Worm (Caenorhabditis elegans): ENCODE data around the gene F47B10.4.

Gene F47B10.4

ce11 chrX:10859622-10860021, 31.4 kb upstream of the F47B10.4 start:
- TF ChIP-seq hmg-4 (GFP tag; optimal IDR thresholded peaks at IDR 0.05) (no peak), ets-7 (tag; optimal IDR thresholded peaks at IDR 0.05) (no peak), tra-4 (tag; optimal IDR thresholded peaks at IDR 0.05) (no peak), F13C5.2 (tag; optimal IDR thresholded peaks at IDR 0.05) (no peak), flt-1 (GFP tag; IDR thresholded peaks at IDR 0.05) (no peak), tbx-11 (GFP tag; IDR thresholded peaks at IDR 0.05) (no peak), ama-1 (optimal IDR thresholded peaks at IDR 0.05) (no peak), tbx-37 (GFP tag; conservative IDR thresholded peaks at IDR 0.05) (no peak), B0310.2 (tag; optimal IDR thresholded peaks at IDR 0.05) (no peak), ceh-13 (GFP tag; optimal IDR thresholded peaks at IDR 0.05) (no peak), hmbx-1 (tag; optimal IDR thresholded peaks at IDR 0.05) (no peak), sea-1 (GFP tag; conservative IDR thresholded peaks at IDR 0.05) (no peak)

DNA sequence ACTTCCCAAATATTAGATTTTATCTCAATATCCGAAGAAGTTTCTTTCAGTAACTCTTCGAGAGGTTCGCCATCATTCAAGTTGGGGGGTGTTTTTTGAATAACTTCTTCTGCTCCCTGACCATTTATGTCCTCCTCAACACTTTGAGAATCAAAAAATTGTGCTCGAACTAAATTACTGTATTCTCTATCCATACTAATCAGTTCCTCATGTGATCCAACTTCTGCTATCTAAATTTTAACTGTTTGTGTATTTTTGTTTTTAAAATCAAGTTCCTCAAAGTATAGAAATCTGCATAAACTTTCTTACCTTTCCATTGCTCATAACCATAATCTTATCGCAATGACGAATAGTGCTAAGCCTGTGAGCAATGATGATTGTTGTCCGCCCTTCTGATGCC, 29.4 kb upstream of the F47B10.4 start:
- TF ChIP-seq hmbx-1 (tag; optimal IDR thresholded peaks at IDR 0.05) (no peak), sea-1 (GFP tag; conservative IDR thresholded peaks at IDR 0.05) (no peak), aly-1 (tag; optimal IDR thresholded peaks at IDR 0.05) (no peak), ceh-13 (GFP tag; optimal IDR thresholded peaks at IDR 0.05) (no peak), F13C5.2 (tag; optimal IDR thresholded peaks at IDR 0.05) (no peak), hnd-1 (tag; optimal IDR thresholded peaks at IDR 0.05) (no peak), flt-1 (GFP tag; IDR thresholded peaks at IDR 0.05) (no peak)

DNA sequence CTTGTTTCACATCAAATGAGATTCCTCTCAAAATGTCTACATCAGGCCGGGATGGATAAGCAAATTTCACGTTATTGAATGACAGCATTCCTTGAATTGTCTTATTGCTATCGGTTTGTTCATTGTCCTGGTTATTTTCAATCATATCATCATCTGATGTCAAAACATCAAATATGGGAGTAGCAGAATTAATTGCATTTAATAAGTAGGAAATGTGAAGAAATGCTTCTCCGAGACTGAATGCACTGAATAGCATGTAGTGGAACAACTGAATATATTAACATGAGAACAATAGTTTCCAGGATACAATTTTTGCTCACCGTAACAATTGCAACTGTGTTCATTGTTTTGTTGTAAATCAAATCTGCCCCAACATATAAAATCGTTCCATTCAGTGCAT, 28.5 kb upstream of the F47B10.4 start:
- no peak for TF ChIP-seq ceh-36 (tag; optimal IDR thresholded peaks at IDR 0.05)

ce11 chrX:10864322-10864721, 26.7 kb upstream of the F47B10.4 start, which contains the start of gene pgp-8:
Gene pgp-8, minus strand, starts transcription at chrX:10864422.
- TF ChIP-seq ceh-13 (GFP tag; optimal IDR thresholded peaks at IDR 0.05) (no peak), hmbx-1 (tag; optimal IDR thresholded peaks at IDR 0.05) (no peak), hnd-1 (tag; optimal IDR thresholded peaks at IDR 0.05) (no peak), F13C5.2 (tag; optimal IDR thresholded peaks at IDR 0.05) (no peak), tra-4 (tag; optimal IDR thresholded peaks at IDR 0.05) (no peak), aly-1 (tag; optimal IDR thresholded peaks at IDR 0.05) (no peak), ama-1 (optimal IDR thresholded peaks at IDR 0.05) (no peak), tbx-11 (GFP tag; IDR thresholded peaks at IDR 0.05) (no peak), sea-1 (GFP tag; conservative IDR thresholded peaks at IDR 0.05) (no peak), ets-7 (tag; optimal IDR thresholded peaks at IDR 0.05) (no peak), B0310.2 (tag; optimal IDR thresholded peaks at IDR 0.05) (no peak), scrt-1 (GFP tag; IDR thresholded peaks at IDR 0.05) (no peak)

DNA sequence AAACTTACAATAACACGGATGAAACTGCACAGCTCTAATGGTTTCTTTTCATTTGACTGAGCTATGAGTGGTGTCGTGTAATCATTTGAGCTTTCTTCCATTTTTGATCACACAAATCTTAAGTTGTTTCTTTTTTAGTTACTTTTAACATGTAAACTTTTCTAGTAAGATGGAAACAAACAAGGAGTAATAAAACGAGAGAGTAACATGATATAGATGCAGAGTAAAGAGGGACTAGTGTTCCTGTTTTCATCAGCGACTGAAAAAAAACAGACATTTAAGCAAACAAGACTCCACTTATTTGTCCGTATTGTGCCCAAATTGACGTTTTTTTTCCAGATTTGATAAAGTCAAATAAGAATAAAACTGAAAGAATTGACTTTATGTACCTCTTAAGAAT, 20.9 kb upstream of the F47B10.4 start, which contains the start of gene pgp-7:
Gene pgp-7 (minus strand): TSS at position 101 of the 400 bp plus-strand sequence.
- TF ChIP-seq ets-7 (tag; optimal IDR thresholded peaks at IDR 0.05) (no peak), ama-1 (optimal IDR thresholded peaks at IDR 0.05) (no peak), hmg-4 (GFP tag; optimal IDR thresholded peaks at IDR 0.05) (no peak), ceh-36 (tag; optimal IDR thresholded peaks at IDR 0.05) (no peak), F13C5.2 (tag; optimal IDR thresholded peaks at IDR 0.05) (no peak), tbx-37 (GFP tag; conservative IDR thresholded peaks at IDR 0.05) (no peak), B0310.2 (tag; optimal IDR thresholded peaks at IDR 0.05) (no peak), tra-4 (tag; optimal IDR thresholded peaks at IDR 0.05) (no peak), ceh-13 (GFP tag; optimal IDR thresholded peaks at IDR 0.05) (no peak), aly-1 (tag; optimal IDR thresholded peaks at IDR 0.05) (no peak), scrt-1 (GFP tag; IDR thresholded peaks at IDR 0.05) (no peak), hmbx-1 (tag; optimal IDR thresholded peaks at IDR 0.05) (no peak)

DNA sequence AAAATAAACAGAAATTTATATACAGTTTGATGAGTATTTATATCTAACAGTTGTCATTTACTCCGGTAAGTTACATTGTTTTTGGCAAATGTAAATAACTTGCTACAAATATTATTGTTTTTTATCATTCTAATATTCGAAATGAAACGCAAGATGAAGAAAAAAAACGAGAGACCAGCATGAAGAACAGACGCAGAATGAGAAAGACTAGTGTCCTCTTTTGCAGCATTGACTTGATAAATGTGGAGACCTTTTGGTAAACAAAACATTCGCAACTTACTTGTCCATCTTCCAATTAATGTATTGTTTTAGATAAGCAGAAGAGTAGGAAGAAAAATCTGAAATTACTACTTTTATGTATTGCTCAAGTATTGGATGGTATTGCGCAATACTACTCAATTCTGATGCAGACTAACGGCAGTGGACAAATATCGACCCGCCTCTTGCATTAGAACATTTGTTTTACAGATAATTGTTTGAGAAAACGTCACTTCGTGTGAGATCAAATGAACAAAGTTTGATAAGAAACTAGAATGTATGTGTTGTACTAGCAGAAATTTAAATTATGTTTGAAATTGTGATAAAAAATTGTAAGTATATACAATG, 13.8 kb upstream of the F47B10.4 start, which contains the start of gene pgp-6:
Gene pgp-6 (minus strand): TSS at position 288 of the 606 bp plus-strand sequence.
- TF ChIP-seq tra-4 (tag; optimal IDR thresholded peaks at IDR 0.05) (no peak), B0310.2 (tag; optimal IDR thresholded peaks at IDR 0.05) (no peak), hnd-1 (tag; optimal IDR thresholded peaks at IDR 0.05) (no peak), tbx-37 (GFP tag; conservative IDR thresholded peaks at IDR 0.05) (no peak), pes-1 (GFP tag; IDR thresholded peaks at IDR 0.05) (no peak), hmg-4 (GFP tag; optimal IDR thresholded peaks at IDR 0.05) (no peak), ama-1 (optimal IDR thresholded peaks at IDR 0.05) (no peak), scrt-1 (GFP tag; IDR thresholded peaks at IDR 0.05) (no peak), aly-1 (tag; optimal IDR thresholded peaks at IDR 0.05) (no peak), F13C5.2 (tag; optimal IDR thresholded peaks at IDR 0.05) (no peak), flt-1 (GFP tag; IDR thresholded peaks at IDR 0.05) (no peak), sea-1 (GFP tag; conservative IDR thresholded peaks at IDR 0.05) (no peak), hmbx-1 (tag; optimal IDR thresholded peaks at IDR 0.05) (no peak), ceh-13 (GFP tag; optimal IDR thresholded peaks at IDR 0.05) (no peak), ceh-36 (tag; optimal IDR thresholded peaks at IDR 0.05) (no peak), ets-7 (tag; optimal IDR thresholded peaks at IDR 0.05) (no peak), tbx-11 (GFP tag; IDR thresholded peaks at IDR 0.05) (no peak)

DNA sequence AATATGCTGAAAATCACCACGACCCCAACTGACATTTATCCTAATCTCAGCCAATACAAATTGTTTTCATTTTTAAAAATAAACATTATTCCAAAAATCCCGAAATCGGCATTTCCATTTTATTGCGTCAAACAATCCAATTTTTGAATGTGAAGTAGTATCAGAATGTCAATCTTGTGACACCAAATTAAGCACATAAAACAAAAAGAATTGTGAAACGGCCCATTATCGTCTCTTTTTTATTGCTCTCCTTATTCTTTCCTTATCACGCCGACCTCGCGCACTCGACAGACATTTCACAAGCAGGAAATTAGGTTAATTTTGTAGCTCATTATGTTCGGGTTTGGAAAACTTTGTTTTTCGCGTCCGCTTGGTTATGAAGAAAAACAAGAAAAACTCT, 10.6 kb upstream of the F47B10.4 start, which contains the start of gene T21E8.4:
Gene T21E8.4 (plus strand): TSS at position 301 of the 400 bp plus-strand sequence.
- no peak for TF ChIP-seq F13C5.2 (tag; optimal IDR thresholded peaks at IDR 0.05)
- no peak for TF ChIP-seq hmg-4 (GFP tag; optimal IDR thresholded peaks at IDR 0.05)
- TF ChIP-seq B0310.2 (tag; optimal IDR thresholded peaks at IDR 0.05) = no peak
- TF ChIP-seq ama-1 (optimal IDR thresholded peaks at IDR 0.05) = no peak
- no peak for TF ChIP-seq ceh-36 (tag; optimal IDR thresholded peaks at IDR 0.05)
- no peak for TF ChIP-seq hmbx-1 (tag; optimal IDR thresholded peaks at IDR 0.05)
- no peak for TF ChIP-seq tbx-11 (GFP tag; IDR thresholded peaks at IDR 0.05)
- TF ChIP-seq flt-1 (GFP tag; IDR thresholded peaks at IDR 0.05) = no peak
- no peak for TF ChIP-seq scrt-1 (GFP tag; IDR thresholded peaks at IDR 0.05)
- TF ChIP-seq sea-1 (GFP tag; conservative IDR thresholded peaks at IDR 0.05) = no peak
- TF ChIP-seq pes-1 (GFP tag; IDR thresholded peaks at IDR 0.05) = no peak
- no peak for TF ChIP-seq hnd-1 (tag; optimal IDR thresholded peaks at IDR 0.05)
- no peak for TF ChIP-seq tra-4 (tag; optimal IDR thresholded peaks at IDR 0.05)
- TF ChIP-seq tbx-37 (GFP tag; conservative IDR thresholded peaks at IDR 0.05) = no peak
- TF ChIP-seq ceh-13 (GFP tag; optimal IDR thresholded peaks at IDR 0.05) = no peak
- no peak for TF ChIP-seq aly-1 (tag; optimal IDR thresholded peaks at IDR 0.05)
